Fruit fly (Drosophila melanogaster) whole organism, embryonic: ENCODE measurements around the gene pkaap.

Source experiments
- CG12104 ChIP-seq: fragments of 200-800 bp; sonication (Bioruptor generic); optimal IDR thresholded peaks from 3 replicates; lab custom pipeline; 2016; ENCODE audit warnings: missing biosample characterization, missing genetic modification characterization
- CG12236 ChIP-seq: fragments of 200-800 bp; sonication (Bioruptor generic); optimal IDR thresholded peaks from 2 replicates; lab custom pipeline; 2016; ENCODE audit warnings: missing biosample characterization, missing genetic modification characterization
- CG12659 ChIP-seq: fragments of 200-800 bp; sonication (Bioruptor generic); optimal IDR thresholded peaks from 3 replicates; lab custom pipeline; 2017; ENCODE audit warnings: mild to moderate bottlenecking, missing biosample characterization, missing genetic modification reagents, missing genetic modification characterization
- CG14014 ChIP-seq: fragments of 200-800 bp; sonication (Bioruptor generic); IDR thresholded peaks from 2 replicates; pipeline ENCODE4 v1.3.6; 2022; ENCODE audit warnings: missing biosample characterization, missing genetic modification characterization
- CG14667 ChIP-seq: fragments of 200-800 bp; sonication (Bioruptor generic); IDR thresholded peaks from 2 replicates; pipeline ENCODE4 v1.3.6; 2022; ENCODE audit warnings: missing biosample characterization, missing genetic modification characterization
- CG14710 ChIP-seq: fragments of 200-800 bp; sonication (Bioruptor generic); optimal IDR thresholded peaks from 3 replicates; lab custom pipeline; 2019; ENCODE audit warnings: missing biosample characterization, mild to moderate bottlenecking, missing genetic modification characterization, moderate library complexity
- CG14965 ChIP-seq: fragments of 200-800 bp; sonication (Bioruptor generic); optimal IDR thresholded peaks from 2 replicates; lab custom pipeline; 2016; ENCODE audit warnings: missing biosample characterization, missing genetic modification characterization, borderline replicate concordance
- CG15479 ChIP-seq: fragments of 200-800 bp; sonication (Bioruptor generic); optimal IDR thresholded peaks from 3 replicates; lab custom pipeline; 2019; ENCODE audit warnings: missing biosample characterization, mild to moderate bottlenecking, missing genetic modification characterization, moderate library complexity
- CG1647 ChIP-seq: fragments of 200-800 bp; sonication (Bioruptor generic); optimal IDR thresholded peaks from 3 replicates; lab custom pipeline; 2016; ENCODE audit warnings: missing biosample characterization, missing genetic modification characterization
- CG2678 ChIP-seq: fragments of 200-800 bp; sonication (Bioruptor generic); optimal IDR thresholded peaks from 3 replicates; lab custom pipeline; 2019; ENCODE audit warnings: missing biosample characterization, mild to moderate bottlenecking, missing genetic modification characterization, moderate library complexity
- CG2889 ChIP-seq: fragments of 200-800 bp; sonication (Bioruptor generic); IDR thresholded peaks from 3 replicates; pipeline ENCODE4 v1.3.6; 2022; ENCODE audit warnings: missing biosample characterization, missing genetic modification characterization
- CG34422 ChIP-seq: fragments of 200-800 bp; sonication (Bioruptor generic); IDR thresholded peaks from 3 replicates; pipeline ENCODE4 v1.3.6; 2022; ENCODE audit warnings: missing biosample characterization, missing genetic modification characterization
- CG4360 ChIP-seq: fragments of 200-800 bp; sonication (Bioruptor generic); IDR thresholded peaks from 2 replicates; pipeline ENCODE4 v1.3.6; 2022; ENCODE audit warnings: missing biosample characterization, missing genetic modification characterization
- CG4617 ChIP-seq: fragments of 200-800 bp; sonication (Bioruptor generic); optimal IDR thresholded peaks from 3 replicates; lab custom pipeline; 2016; ENCODE audit warnings: missing biosample characterization, missing genetic modification characterization, borderline replicate concordance
- CG4820 ChIP-seq: fragments of 200-800 bp; sonication (Bioruptor generic); optimal IDR thresholded peaks from 3 replicates; lab custom pipeline; 2016; ENCODE audit warnings: missing biosample characterization, missing genetic modification characterization
- CG6813 ChIP-seq: fragments of 200-800 bp; sonication (Bioruptor generic); optimal IDR thresholded peaks from 2 replicates; lab custom pipeline; 2017; ENCODE audit warnings: missing biosample characterization, missing genetic modification characterization, mild to moderate bottlenecking, moderate library complexity, missing genetic modification reagents
- CG8089 ChIP-seq: fragments of 200-800 bp; sonication (Bioruptor generic); optimal IDR thresholded peaks from 3 replicates; lab custom pipeline; 2016; ENCODE audit warnings: missing biosample characterization, missing genetic modification characterization
- CG8944 ChIP-seq: fragments of 200-800 bp; sonication (Bioruptor generic); optimal IDR thresholded peaks from 3 replicates; lab custom pipeline; 2016; ENCODE audit warnings: missing biosample characterization, missing genetic modification characterization
- Doc2 ChIP-seq: fragments of 200-800 bp; sonication (Bioruptor generic); IDR thresholded peaks from 2 replicates; pipeline ENCODE4 v1.3.6; 2022; ENCODE audit warnings: missing biosample characterization, missing genetic modification characterization
- Gsc ChIP-seq: fragments of 200-800 bp; sonication (Bioruptor generic); IDR thresholded peaks from 2 replicates; pipeline ENCODE4 v1.3.6; 2022; ENCODE audit warnings: missing biosample characterization, missing genetic modification characterization
- HLHmδ ChIP-seq: fragments of 200-800 bp; sonication (Bioruptor generic); optimal IDR thresholded peaks from 2 replicates; lab custom pipeline; 2018; ENCODE audit warnings: missing biosample characterization, mild to moderate bottlenecking, missing genetic modification characterization, moderate library complexity
- Hand ChIP-seq: fragments of 200-800 bp; sonication (Bioruptor generic); optimal IDR thresholded peaks from 2 replicates; lab custom pipeline; 2017; ENCODE audit warnings: mild to moderate bottlenecking, missing biosample characterization, missing genetic modification reagents, missing genetic modification characterization
- Hey ChIP-seq: fragments of 200-800 bp; sonication (Bioruptor generic); optimal IDR thresholded peaks from 3 replicates; lab custom pipeline; 2018; ENCODE audit warnings: missing biosample characterization, mild to moderate bottlenecking, missing genetic modification characterization
- Lhr ChIP-seq: fragments of 200-800 bp; sonication (Bioruptor generic); optimal IDR thresholded peaks from 3 replicates; lab custom pipeline; 2017; ENCODE audit warnings: mild to moderate bottlenecking, missing biosample characterization, missing genetic modification reagents, missing genetic modification characterization
- Mad ChIP-seq: fragments of 200-800 bp; sonication (Bioruptor generic); optimal IDR thresholded peaks from 2 replicates; lab custom pipeline; 2016; ENCODE audit warnings: missing biosample characterization, missing genetic modification characterization
- Meics ChIP-seq: fragments of 200-800 bp; sonication (Bioruptor generic); optimal IDR thresholded peaks from 2 replicates; lab custom pipeline; 2017; ENCODE audit warnings: missing biosample characterization, mild to moderate bottlenecking, missing genetic modification characterization
- NFAT ChIP-seq: fragments of 200-800 bp; sonication (Bioruptor generic); IDR thresholded peaks from 2 replicates; pipeline ENCODE4 v1.3.6; 2022; ENCODE audit warnings: missing biosample characterization, missing genetic modification characterization
- Oli ChIP-seq: fragments of 200-800 bp; sonication (Bioruptor generic); optimal IDR thresholded peaks from 2 replicates; lab custom pipeline; 2018; ENCODE audit warnings: missing biosample characterization, mild to moderate bottlenecking, missing genetic modification characterization, moderate library complexity
- Sry-β ChIP-seq: fragments of 200-800 bp; sonication (Bioruptor generic); optimal IDR thresholded peaks from 2 replicates; lab custom pipeline; 2018; ENCODE audit warnings: missing biosample characterization, mild to moderate bottlenecking, missing genetic modification characterization, moderate library complexity
- Xbp1 ChIP-seq: fragments of 200-800 bp; sonication (Bioruptor generic); optimal IDR thresholded peaks from 3 replicates; lab custom pipeline; 2016; ENCODE audit warnings: missing biosample characterization, mild to moderate bottlenecking, missing genetic modification characterization
- YL-1 ChIP-seq: fragments of 200-800 bp; sonication (Bioruptor generic); optimal IDR thresholded peaks from 3 replicates; lab custom pipeline; 2017; ENCODE audit warnings: missing biosample characterization, mild to moderate bottlenecking, missing genetic modification characterization
- ara ChIP-seq: fragments of 200-800 bp; sonication (Bioruptor generic); IDR thresholded peaks from 2 replicates; pipeline ENCODE4 v1.3.6; 2022; ENCODE audit warnings: missing biosample characterization, missing genetic modification characterization
- ash1 ChIP-seq: fragments of 200-800 bp; sonication (Bioruptor generic); optimal IDR thresholded peaks from 2 replicates; lab custom pipeline; 2018; ENCODE audit warnings: missing biosample characterization, mild to moderate bottlenecking, missing genetic modification characterization
- bigmax ChIP-seq: fragments of 200-800 bp; sonication (Bioruptor generic); optimal IDR thresholded peaks from 2 replicates; lab custom pipeline; 2018; ENCODE audit warnings: missing biosample characterization, mild to moderate bottlenecking, missing genetic modification characterization
- bowl ChIP-seq: fragments of 200-800 bp; sonication (Bioruptor generic); IDR thresholded peaks from 2 replicates; pipeline ENCODE4 v1.3.6; 2022; ENCODE audit warnings: missing biosample characterization, missing genetic modification characterization
- br ChIP-seq: fragments of >200 bp; optimal IDR thresholded peaks from 2 replicates; lab custom pipeline; 2017
- cad ChIP-seq: fragments of >200 bp; optimal IDR thresholded peaks from 2 replicates; lab custom pipeline; 2017; ENCODE audit warnings: missing biosample characterization, missing genetic modification characterization
- cas ChIP-seq: fragments of 200-800 bp; sonication (Bioruptor generic); IDR thresholded peaks from 2 replicates; pipeline ENCODE4 v1.3.6; 2022; ENCODE audit warnings: missing biosample characterization, missing genetic modification characterization
- caup ChIP-seq: fragments of 200-800 bp; sonication (Bioruptor generic); optimal IDR thresholded peaks from 3 replicates; lab custom pipeline; 2017; ENCODE audit warnings: missing biosample characterization, mild to moderate bottlenecking, missing genetic modification characterization, moderate library complexity; ENCODE audit not compliant: severe bottlenecking
- ewg ChIP-seq: fragments of 200-800 bp; sonication (Bioruptor generic); optimal IDR thresholded peaks from 3 replicates; lab custom pipeline; 2017; ENCODE audit warnings: mild to moderate bottlenecking, missing biosample characterization, missing genetic modification reagents, missing genetic modification characterization
- her ChIP-seq: fragments of 200-800 bp; sonication (Bioruptor generic); optimal IDR thresholded peaks from 2 replicates; lab custom pipeline; 2016; ENCODE audit warnings: missing biosample characterization, missing genetic modification characterization
- klu ChIP-seq: fragments of 200-800 bp; sonication (Bioruptor generic); IDR thresholded peaks from 2 replicates; pipeline ENCODE4 v1.3.6; 2022; ENCODE audit warnings: missing biosample characterization, missing genetic modification characterization
- kni ChIP-seq: fragments of 200-800 bp; sonication (Bioruptor generic); optimal IDR thresholded peaks from 3 replicates; lab custom pipeline; 2017; ENCODE audit warnings: mild to moderate bottlenecking, missing biosample characterization, missing genetic modification reagents, missing genetic modification characterization
- lab ChIP-seq: fragments of 200-800 bp; sonication (Bioruptor generic); optimal IDR thresholded peaks from 3 replicates; lab custom pipeline; 2017; ENCODE audit warnings: missing biosample characterization, missing genetic modification characterization, mild to moderate bottlenecking, moderate library complexity, missing genetic modification reagents
- pzg ChIP-seq: fragments of 200-800 bp; sonication (Bioruptor generic); optimal IDR thresholded peaks from 3 replicates; lab custom pipeline; 2018; ENCODE audit warnings: missing biosample characterization, mild to moderate bottlenecking, missing genetic modification characterization, moderate library complexity
- sens ChIP-seq: fragments of 200-800 bp; sonication (Bioruptor generic); peaks from one replicate; lab custom pipeline; 2016; ENCODE audit warnings: missing biosample characterization, missing genetic modification characterization
- sqz ChIP-seq: fragments of 200-800 bp; sonication (Bioruptor generic); optimal IDR thresholded peaks from 3 replicates; lab custom pipeline; 2018; ENCODE audit warnings: missing biosample characterization, mild to moderate bottlenecking, missing genetic modification characterization
- trem ChIP-seq: fragments of 200-800 bp; optimal IDR thresholded peaks from 3 replicates; lab custom pipeline; 2019; ENCODE audit warnings: missing biosample characterization, mild to moderate bottlenecking, missing genetic modification characterization, moderate library complexity
- unc-4 ChIP-seq: fragments of 200-800 bp; sonication (Bioruptor generic); IDR thresholded peaks from 2 replicates; pipeline ENCODE4 v1.3.6; 2022; ENCODE audit warnings: missing biosample characterization, missing genetic modification characterization; ENCODE audit not compliant: partially characterized antibody
- z ChIP-seq: fragments of 200-800 bp; sonication (Bioruptor generic); IDR thresholded peaks from 3 replicates; pipeline ENCODE4 v1.3.6; 2022; ENCODE audit warnings: missing biosample characterization, missing genetic modification characterization
- zen ChIP-seq: fragments of 200-800 bp; sonication (Bioruptor generic); optimal IDR thresholded peaks from 3 replicates; lab custom pipeline; 2018; ENCODE audit warnings: missing biosample characterization, mild to moderate bottlenecking, missing genetic modification characterization, moderate library complexity
- zf30C ChIP-seq: fragments of 200-800 bp; sonication (Bioruptor generic); optimal IDR thresholded peaks from 3 replicates; lab custom pipeline; 2018; ENCODE audit warnings: missing biosample characterization, mild to moderate bottlenecking, missing genetic modification characterization

Gene pkaap

DNA sequence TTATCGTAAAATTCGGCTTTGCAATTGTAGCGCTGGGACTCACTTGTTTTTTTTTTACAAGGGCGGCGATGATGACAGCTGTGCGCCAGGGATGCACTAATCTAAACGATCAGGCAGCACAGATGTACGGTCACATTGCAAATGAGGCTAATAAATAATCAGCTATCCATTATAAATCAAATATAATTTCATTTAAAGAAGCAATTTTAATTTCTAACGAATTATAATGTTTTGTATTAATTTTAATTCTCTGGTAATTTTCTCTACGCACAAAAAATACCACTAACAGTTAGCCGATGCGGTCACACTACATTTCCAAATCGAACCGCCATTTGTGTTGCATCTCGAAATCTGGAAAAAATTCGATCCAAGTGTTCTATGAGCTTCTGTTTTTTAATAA is 22.6 kb downstream of the pkaap start, which contains the start of the genes cni and fzy (continued):
- TF ChIP-seq CG4617 (GFP tag; lab: Kevin White, UChicago) (peak; percentile 70), Mad (GFP tag; lab: Kevin White, UChicago) (peak; percentile 9), Hand (GFP tag; lab: Kevin White, UChicago) (no peak), CG14965 (GFP tag; lab: Kevin White, UChicago) (no peak), unc-4 (GFP tag; lab: Robert Waterston, UW) (peak; percentile 37; the same call in 1 of the 2 replicates), cas (no peak), Oli (tag; lab: Kevin White, UChicago) (no peak), ewg (GFP tag; lab: Kevin White, UChicago) (peak; percentile 7), zf30C (GFP tag; lab: Kevin White, UChicago) (no peak), z (no peak), CG34422 (no peak), br (lab: Kevin White, UChicago) (no peak), CG14710 (tag; lab: Kevin White, UChicago) (peak; percentile 85), ash1 (GFP tag; lab: Kevin White, UChicago) (no peak), trem (tag; lab: Kevin White, UChicago) (peak; percentile 93), Xbp1 (peak; percentile 21), bigmax (GFP tag; lab: Kevin White, UChicago) (no peak), CG12104 (GFP tag; lab: Kevin White, UChicago) (no peak), CG4820 (no peak), sens (peak; percentile 82), CG2678 (tag; lab: Kevin White, UChicago) (peak; percentile 23), zen (tag; lab: Kevin White, UChicago) (peak; percentile 66), Lhr (GFP tag; lab: Kevin White, UChicago) (peak; percentile 59), CG8089 (GFP tag; lab: Kevin White, UChicago) (no peak), NFAT (GFP tag; lab: Robert Waterston, UW) (no peak), YL-1 (GFP tag; lab: Kevin White, UChicago) (peak; percentile 83), Meics (GFP tag; lab: Kevin White, UChicago) (no peak), HLHmδ (GFP tag; lab: Kevin White, UChicago) (no peak), Hey (tag; lab: Kevin White, UChicago) (no peak), CG14667 (GFP tag; lab: Robert Waterston, UW) (no peak), CG1647 (GFP tag; lab: Kevin White, UChicago) (no peak), her (GFP tag; lab: Kevin White, UChicago) (no peak), klu (GFP tag; lab: Robert Waterston, UW) (no peak), pzg (GFP tag; lab: Kevin White, UChicago) (peak; percentile 92), Sry-β (GFP tag; lab: Kevin White, UChicago) (no peak), cad (GFP tag; lab: Kevin White, UChicago) (no peak), Doc2 (GFP tag; lab: Robert Waterston, UW) (no peak), CG8944 (no peak), caup (GFP tag; lab: Kevin White, UChicago) (no peak), CG12659 (GFP tag; lab: Kevin White, UChicago) (peak; percentile 74), ara (GFP tag; lab: Robert Waterston, UW) (no peak), CG6813 (GFP tag; lab: Kevin White, UChicago) (no peak), kni (GFP tag; lab: Kevin White, UChicago) (no peak), CG2889 (GFP tag; lab: Robert Waterston, UW) (no peak), CG14014 (GFP tag; lab: Robert Waterston, UW) (no peak), CG12236 (GFP tag; lab: Kevin White, UChicago) (no peak), CG4360 (GFP tag; lab: Robert Waterston, UW) (no peak), lab (GFP tag; lab: Kevin White, UChicago) (no peak), sqz (peak; percentile 96), CG15479 (GFP tag; lab: Kevin White, UChicago) (no peak), bowl (GFP tag; lab: Robert Waterston, UW) (no peak), Gsc (GFP tag; lab: Robert Waterston, UW) (no peak)
